Fruit fly (Drosophila melanogaster) whole organism, embryonic: ENCODE measurements around the gene Moe.

Experiments
- CG1024 ChIP-seq: fragments of 200-800 bp; sonication (Bioruptor generic); IDR thresholded peaks from 2 replicates; pipeline ENCODE4 v1.3.6; 2022; ENCODE audit warnings: missing biosample characterization, missing genetic modification characterization
- CG11560 ChIP-seq: fragments of 200-800 bp; sonication (Bioruptor generic); IDR thresholded peaks from 3 replicates; pipeline ENCODE4 v1.3.6; 2022; ENCODE audit warnings: missing biosample characterization, missing genetic modification characterization
- CG11695 ChIP-seq: fragments of 200-800 bp; sonication (Bioruptor generic); IDR thresholded peaks from 3 replicates; pipeline ENCODE4 v1.3.6; 2022; ENCODE audit warnings: missing biosample characterization, missing genetic modification characterization
- CG1233 ChIP-seq: fragments of 200-800 bp; sonication (Bioruptor generic); optimal IDR thresholded peaks from 4 replicates; lab custom pipeline; 2018; ENCODE audit warnings: missing biosample characterization, mild to moderate bottlenecking, missing genetic modification characterization
- CG12769 ChIP-seq: fragments of 200-800 bp; sonication (Bioruptor generic); optimal IDR thresholded peaks from 2 replicates; lab custom pipeline; 2019; ENCODE audit warnings: missing biosample characterization, mild to moderate bottlenecking, missing genetic modification characterization, moderate library complexity
- CG12942 ChIP-seq: fragments of 200-800 bp; sonication (Bioruptor generic); optimal IDR thresholded peaks from 3 replicates; lab custom pipeline; 2016; ENCODE audit warnings: missing biosample characterization, missing genetic modification characterization
- CG15601 ChIP-seq: fragments of 200-800 bp; sonication (Bioruptor generic); optimal IDR thresholded peaks from 3 replicates; lab custom pipeline; 2019; ENCODE audit warnings: missing biosample characterization, mild to moderate bottlenecking, missing genetic modification characterization, moderate library complexity
- CG32532 ChIP-seq: fragments of 200-800 bp; sonication (Bioruptor generic); IDR thresholded peaks from 2 replicates; pipeline ENCODE4 v1.3.6; 2022; ENCODE audit warnings: missing biosample characterization, missing genetic modification characterization
- CG33557 ChIP-seq: fragments of 200-800 bp; sonication (Bioruptor generic); optimal IDR thresholded peaks from 2 replicates; lab custom pipeline; 2019; ENCODE audit warnings: missing biosample characterization, mild to moderate bottlenecking, missing genetic modification characterization, moderate library complexity
- CG42726 ChIP-seq: fragments of 200-800 bp; sonication (Bioruptor generic); IDR thresholded peaks from 2 replicates; pipeline ENCODE4 v1.3.6; 2022; ENCODE audit warnings: missing biosample characterization, missing genetic modification characterization; ENCODE audit not compliant: partially characterized antibody
- CG4282 ChIP-seq: fragments of 200-800 bp; sonication (Bioruptor generic); optimal IDR thresholded peaks from 2 replicates; lab custom pipeline; 2016; ENCODE audit warnings: missing biosample characterization, missing genetic modification characterization
- CG4820 ChIP-seq: fragments of 200-800 bp; sonication (Bioruptor generic); optimal IDR thresholded peaks from 3 replicates; lab custom pipeline; 2016; ENCODE audit warnings: missing biosample characterization, missing genetic modification characterization
- CG8388 ChIP-seq: fragments of 200-800 bp; sonication (Bioruptor generic); optimal IDR thresholded peaks from 2 replicates; lab custom pipeline; 2019; ENCODE audit warnings: missing biosample characterization, mild to moderate bottlenecking, missing genetic modification characterization, moderate library complexity
- CG8924 ChIP-seq: fragments of 200-800 bp; optimal IDR thresholded peaks from 3 replicates; lab custom pipeline; 2019; ENCODE audit warnings: missing biosample characterization, mild to moderate bottlenecking, missing genetic modification characterization, moderate library complexity
- Dbx ChIP-seq: fragments of 200-800 bp; sonication (Bioruptor generic); IDR thresholded peaks from 3 replicates; pipeline ENCODE4 v1.3.6; 2022; ENCODE audit warnings: missing biosample characterization, missing genetic modification characterization
- Dip2 ChIP-seq: fragments of 200-800 bp; sonication (Bioruptor generic); IDR thresholded peaks from 2 replicates; pipeline ENCODE4 v1.3.6; 2022; ENCODE audit warnings: missing biosample characterization, missing genetic modification characterization
- Doc3 ChIP-seq: fragments of 200-800 bp; sonication (Bioruptor generic); IDR thresholded peaks from 3 replicates; pipeline ENCODE4 v1.3.6; 2022; ENCODE audit warnings: missing biosample characterization, missing genetic modification characterization; ENCODE audit not compliant: partially characterized antibody
- ERR ChIP-seq: fragments of 200-800 bp; sonication (Bioruptor generic); optimal IDR thresholded peaks from 2 replicates; lab custom pipeline; 2016; ENCODE audit warnings: missing biosample characterization, missing genetic modification characterization
- Ets65A ChIP-seq: fragments of 200-800 bp; sonication (Bioruptor generic); peaks from one replicate; lab custom pipeline; 2016; ENCODE audit warnings: missing biosample characterization, missing genetic modification characterization
- HLH54F ChIP-seq: fragments of 200-800 bp; sonication (Bioruptor generic); optimal IDR thresholded peaks from 3 replicates; lab custom pipeline; 2016; ENCODE audit warnings: missing biosample characterization, missing genetic modification characterization
- Jarid2 ChIP-seq: fragments of 200-800 bp; sonication (Bioruptor generic); optimal IDR thresholded peaks from 3 replicates; lab custom pipeline; 2017; ENCODE audit warnings: mild to moderate bottlenecking, missing biosample characterization, missing genetic modification reagents, missing genetic modification characterization
- Lhr ChIP-seq: fragments of 200-800 bp; sonication (Bioruptor generic); optimal IDR thresholded peaks from 3 replicates; lab custom pipeline; 2017; ENCODE audit warnings: mild to moderate bottlenecking, missing biosample characterization, missing genetic modification reagents, missing genetic modification characterization
- Myb ChIP-seq: fragments of 200-800 bp; sonication (Bioruptor generic); optimal IDR thresholded peaks from 2 replicates; lab custom pipeline; 2016; ENCODE audit warnings: missing biosample characterization, missing genetic modification characterization
- NFAT ChIP-seq: fragments of 200-800 bp; sonication (Bioruptor generic); IDR thresholded peaks from 2 replicates; pipeline ENCODE4 v1.3.6; 2022; ENCODE audit warnings: missing biosample characterization, missing genetic modification characterization
- Rfx ChIP-seq: fragments of 200-800 bp; sonication (Bioruptor generic); IDR thresholded peaks from 2 replicates; pipeline ENCODE4 v1.3.6; 2022; ENCODE audit warnings: missing biosample characterization, missing genetic modification characterization
- Stat92E ChIP-seq, 3 experiments: fragments of >200 bp in 2 of 3; fragments of 200-800 bp in 1 of 3; sonication (Bioruptor generic) in 1 of 3; optimal IDR thresholded peaks; 2 replicates each; lab custom pipeline; 2017 to 2019; ENCODE audit warnings: missing biosample characterization in 3 of 3, missing genetic modification characterization in 3 of 3, mild to moderate bottlenecking in 1 of 3, moderate library complexity in 1 of 3
- Xrp1 ChIP-seq: fragments of 200-800 bp; sonication (Bioruptor generic); IDR thresholded peaks from 2 replicates; pipeline ENCODE4 v1.3.6; 2022; ENCODE audit warnings: missing biosample characterization, missing genetic modification characterization
- bcd ChIP-seq: fragments of 200-800 bp; sonication (Bioruptor generic); optimal IDR thresholded peaks from 2 replicates; lab custom pipeline; 2017; ENCODE audit warnings: missing biosample characterization, mild to moderate bottlenecking, missing genetic modification characterization
- btn ChIP-seq: fragments of 200-800 bp; sonication (Bioruptor generic); optimal IDR thresholded peaks from 2 replicates; lab custom pipeline; 2016; ENCODE audit warnings: missing biosample characterization, missing genetic modification characterization
- cas ChIP-seq: fragments of 200-800 bp; sonication (Bioruptor generic); IDR thresholded peaks from 2 replicates; pipeline ENCODE4 v1.3.6; 2022; ENCODE audit warnings: missing biosample characterization, missing genetic modification characterization
- ci ChIP-seq: fragments of 200-800 bp; sonication (Bioruptor generic); IDR thresholded peaks from 3 replicates; pipeline ENCODE4 v1.3.6; 2022; ENCODE audit warnings: missing biosample characterization, missing genetic modification characterization
- danr ChIP-seq: fragments of 200-800 bp; sonication (Bioruptor generic); IDR thresholded peaks from 2 replicates; pipeline ENCODE4 v1.3.6; 2022; ENCODE audit warnings: missing biosample characterization, missing genetic modification characterization
- dmrt99B ChIP-seq: fragments of 200-800 bp; sonication (Bioruptor generic); optimal IDR thresholded peaks from 2 replicates; lab custom pipeline; 2018; ENCODE audit warnings: missing biosample characterization, mild to moderate bottlenecking, missing genetic modification characterization, moderate library complexity
- dpn ChIP-seq, 2 experiments: fragments of 200-800 bp; sonication (Bioruptor generic); optimal IDR thresholded peaks; 3 replicates each; lab custom pipeline; 2016; ENCODE audit warnings: missing biosample characterization in 2 of 2, missing genetic modification characterization in 2 of 2
- dysf ChIP-seq: fragments of 200-800 bp; sonication (Bioruptor generic); IDR thresholded peaks from 3 replicates; pipeline ENCODE4 v1.3.6; 2022; ENCODE audit warnings: missing biosample characterization, missing genetic modification characterization
- en ChIP-seq: fragments of 200-800 bp; sonication (Bioruptor generic); optimal IDR thresholded peaks from 2 replicates; lab custom pipeline; 2016; ENCODE audit warnings: missing biosample characterization, missing genetic modification characterization
- esg ChIP-seq: fragments of 200-800 bp; sonication (Bioruptor generic); conservative IDR thresholded peaks from 2 replicates; pipeline ENCODE4 v1.3.6; 2022; ENCODE audit warnings: missing biosample characterization, missing genetic modification characterization
- eve ChIP-seq, 2 experiments: fragments of >200 bp; optimal IDR thresholded peaks; 2 replicates each; lab custom pipeline; 2017; ENCODE audit warnings: missing biosample characterization in 2 of 2, missing genetic modification characterization in 2 of 2
- ewg ChIP-seq: fragments of 200-800 bp; sonication (Bioruptor generic); optimal IDR thresholded peaks from 3 replicates; lab custom pipeline; 2017; ENCODE audit warnings: mild to moderate bottlenecking, missing biosample characterization, missing genetic modification reagents, missing genetic modification characterization
- eyg ChIP-seq: fragments of 200-800 bp; sonication (Bioruptor generic); optimal IDR thresholded peaks from 3 replicates; lab custom pipeline; 2016; ENCODE audit warnings: missing biosample characterization, missing genetic modification characterization
- fd96Cb ChIP-seq: fragments of 200-800 bp; sonication (Bioruptor generic); optimal IDR thresholded peaks from 2 replicates; lab custom pipeline; 2018; ENCODE audit warnings: missing biosample characterization, mild to moderate bottlenecking, missing genetic modification characterization, moderate library complexity
- ftz-f1 ChIP-seq: fragments of 200-800 bp; sonication (Bioruptor generic); optimal IDR thresholded peaks from 2 replicates; lab custom pipeline; 2016; ENCODE audit warnings: missing biosample characterization, missing genetic modification characterization
- gce ChIP-seq: fragments of 200-800 bp; sonication (Bioruptor generic); IDR thresholded peaks from 3 replicates; pipeline ENCODE4 v1.3.6; 2022; ENCODE audit warnings: missing biosample characterization, missing genetic modification characterization
- gro ChIP-seq: fragments of 200-800 bp; sonication (Bioruptor generic); optimal IDR thresholded peaks from 2 replicates; lab custom pipeline; 2016; ENCODE audit warnings: missing biosample characterization, missing genetic modification characterization
- lov ChIP-seq, 2 experiments: fragments of 200-800 bp in 1 of 2; fragments of >200 bp in 1 of 2; sonication (Bioruptor generic) in 1 of 2; IDR thresholded peaks in 1 of 2; optimal IDR thresholded peaks in 1 of 2; 2 replicates in 1 of 2; 3 replicates in 1 of 2; pipeline versions ENCODE4 v1.3.6 to Lab custom; 2017 to 2022; ENCODE audit warnings: missing biosample characterization in 1 of 2, missing genetic modification characterization in 1 of 2
- pzg ChIP-seq: fragments of 200-800 bp; sonication (Bioruptor generic); optimal IDR thresholded peaks from 3 replicates; lab custom pipeline; 2018; ENCODE audit warnings: missing biosample characterization, mild to moderate bottlenecking, missing genetic modification characterization, moderate library complexity
- sob ChIP-seq: fragments of 200-800 bp; sonication (Bioruptor generic); IDR thresholded peaks from 2 replicates; pipeline ENCODE4 v1.3.6; 2022; ENCODE audit warnings: missing biosample characterization, missing genetic modification characterization
- sqz ChIP-seq: fragments of 200-800 bp; sonication (Bioruptor generic); optimal IDR thresholded peaks from 3 replicates; lab custom pipeline; 2018; ENCODE audit warnings: missing biosample characterization, mild to moderate bottlenecking, missing genetic modification characterization

The Moe gene

DNA sequence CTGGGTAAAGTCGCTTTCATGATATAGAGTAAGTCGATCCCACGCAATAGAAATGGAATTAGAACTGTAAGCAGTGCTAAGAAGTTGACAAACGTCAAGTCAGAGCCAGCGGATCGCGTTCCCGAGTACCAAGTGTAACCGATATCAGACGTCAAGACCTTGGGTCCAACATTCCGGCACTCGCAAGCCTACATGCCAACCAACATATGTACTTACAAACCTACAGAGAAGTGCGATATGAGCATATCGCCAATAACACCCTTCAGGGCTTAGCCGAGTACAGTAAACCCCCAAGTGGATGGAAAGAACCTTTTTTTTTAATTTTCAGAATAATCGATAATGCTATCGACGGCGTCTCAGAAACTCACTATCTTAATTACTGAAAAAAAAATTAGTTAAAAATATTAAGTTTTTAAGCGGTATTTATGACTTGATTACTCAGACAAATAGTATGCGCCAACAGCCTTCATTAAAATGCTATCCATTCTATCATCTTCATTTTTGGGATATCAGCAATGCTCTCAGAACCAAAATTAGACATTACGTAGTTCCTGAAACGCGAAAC is 5.6 kb downstream of the Moe start (continued):
- peak; percentile 45; the same call in 1 of the 2 replicates for TF ChIP-seq esg (GFP tag; lab: Robert Waterston, UW)
- no peak for TF ChIP-seq CG4282 (GFP tag; lab: Kevin White, UChicago)
- TF ChIP-seq CG33557 (GFP tag; lab: Kevin White, UChicago), result no peak
- peak; percentile 14 for TF ChIP-seq fd96Cb (tag; lab: Kevin White, UChicago)
- peak; percentile 10 for TF ChIP-seq CG4820 (GFP tag; lab: Kevin White, UChicago)
- TF ChIP-seq Xrp1 (GFP tag; lab: Robert Waterston, UW), result peak; percentile 26; the same call in 1 of the 2 replicates
- 0 out of 2 replicates have a peak, but pooled peaks have one; percentile 12 for TF ChIP-seq CG1024
- TF ChIP-seq CG11695, result peak; percentile 70; the same call in 2 of the 3 replicates
- TF ChIP-seq sob (GFP tag; lab: Robert Waterston, UW), result peak; percentile 58
- peak; percentile 10 for TF ChIP-seq ftz-f1 (GFP tag; lab: Kevin White, UChicago)
- peak; percentile 83 for TF ChIP-seq Rfx (GFP tag; lab: Robert Waterston, UW)
- peak; percentile 80 for TF ChIP-seq Ets65A (GFP tag; lab: Kevin White, UChicago)
- no peak for TF ChIP-seq ewg
- TF ChIP-seq gce (GFP tag; lab: Robert Waterston, UW), result no peak
- peak; percentile 75 for TF ChIP-seq dysf
- no peak for TF ChIP-seq CG15601 (tag; lab: Kevin White, UChicago)
- peak; percentile 74; the same call in 1 of the 2 replicates for TF ChIP-seq CG32532 (GFP tag; lab: Robert Waterston, UW)
- peak; percentile 17 for TF ChIP-seq CG8388
- TF ChIP-seq gro (GFP tag; lab: Kevin White, UChicago), result peak; percentile 59
- peak; percentile 14 for TF ChIP-seq ERR (GFP tag; lab: Kevin White, UChicago)
- TF ChIP-seq CG8924 (tag; lab: Kevin White, UChicago), result peak; percentile 38
- peak in 1 of 2 experiments; percentile 39 for TF ChIP-seq eve (GFP tag; optimal IDR thresholded peaks at IDR 0.05; lab: Kevin White, UChicago)
- TF ChIP-seq Dbx, result peak; percentile 78; the same call in 2 of the 3 replicates

DNA sequence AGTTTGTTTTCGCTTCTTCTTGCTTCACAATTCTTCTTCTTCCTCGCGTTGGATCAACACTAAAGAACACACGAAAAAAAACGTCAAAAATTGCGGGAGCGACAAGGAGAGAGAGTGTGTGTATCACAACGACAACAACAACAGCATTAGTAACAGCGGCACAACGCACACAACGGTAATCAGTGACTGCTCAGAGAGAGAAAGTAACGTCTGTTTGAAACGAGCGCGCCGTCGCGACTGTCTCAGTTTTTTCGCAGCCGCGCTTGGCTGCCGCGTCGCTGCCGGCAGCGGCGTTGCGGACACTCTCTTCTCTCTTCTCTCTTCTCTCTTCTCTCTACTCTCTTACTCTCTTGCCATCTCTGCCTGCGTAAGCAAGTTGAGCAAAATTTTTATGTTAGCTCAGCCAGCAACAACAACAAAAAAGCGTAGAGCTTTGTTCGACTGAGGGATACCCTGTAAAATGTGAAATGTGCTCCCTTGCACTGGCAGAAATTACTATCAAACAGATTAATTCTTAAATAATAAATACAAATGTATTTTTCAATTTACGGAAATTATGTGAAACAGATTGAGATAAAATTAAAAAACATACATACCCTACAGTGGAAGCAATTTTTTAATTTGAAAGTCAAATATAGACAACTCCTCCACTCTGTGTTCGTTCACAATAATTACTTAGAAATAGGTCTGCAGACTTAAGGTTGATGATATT is 6.4 kb downstream of the Moe start:
- no peak for TF ChIP-seq cas (GFP tag; lab: Robert Waterston, UW)
- no peak for TF ChIP-seq Doc3
- TF ChIP-seq btn (GFP tag; lab: Kevin White, UChicago), result no peak
- peak; percentile 86 for TF ChIP-seq dmrt99B (tag; lab: Kevin White, UChicago)
- no peak for TF ChIP-seq eyg (GFP tag; lab: Kevin White, UChicago)
- peak; percentile 47 for TF ChIP-seq CG12769 (tag; lab: Kevin White, UChicago)
- peak; percentile 92 for TF ChIP-seq sqz (GFP tag; lab: Kevin White, UChicago)
- TF ChIP-seq Dip2 (GFP tag; lab: Robert Waterston, UW), result no peak
- peak; percentile 10; the same call in 1 of the 2 replicates for TF ChIP-seq NFAT (GFP tag; lab: Robert Waterston, UW)
- peak; percentile 60 for TF ChIP-seq CG1233 (GFP tag; lab: Kevin White, UChicago)
- TF ChIP-seq Jarid2 (GFP tag; lab: Kevin White, UChicago), result peak; percentile 85
- peak; percentile 4 for TF ChIP-seq HLH54F
- peak; percentile 73 for TF ChIP-seq bcd (GFP tag; lab: Kevin White, UChicago)
- peak; percentile 3 for TF ChIP-seq Lhr (GFP tag; lab: Kevin White, UChicago)
- no peak for TF ChIP-seq CG11560
- TF ChIP-seq Stat92E (GFP tag; optimal IDR thresholded peaks at IDR 0.05; lab: Kevin White, UChicago), result no peak
- peak; percentile 63 for TF ChIP-seq CG12942 (GFP tag; lab: Kevin White, UChicago)
- TF ChIP-seq ci (GFP tag; lab: Robert Waterston, UW), result peak; percentile 79
- TF ChIP-seq pzg, result no peak
- TF ChIP-seq danr, result no peak
- peak; percentile 79 for TF ChIP-seq fd96Cb (tag; lab: Kevin White, UChicago)
- no peak for TF ChIP-seq CG42726 (GFP tag; lab: Robert Waterston, UW)
- TF ChIP-seq Myb, result no peak
- TF ChIP-seq Xrp1 (GFP tag; lab: Robert Waterston, UW), result peak; percentile 75
- peak; percentile 41 to 54 for TF ChIP-seq dpn (GFP tag; optimal IDR thresholded peaks at IDR 0.05; lab: Kevin White, UChicago)
- TF ChIP-seq lov (optimal IDR thresholded peaks at IDR 0.05; lab: Kevin White, UChicago), result no peak
- no peak for TF ChIP-seq lov (GFP tag; IDR thresholded peaks at IDR 0.05; lab: Robert Waterston, UW)
- TF ChIP-seq en (GFP tag; lab: Kevin White, UChicago), result no peak
